Worm (Caenorhabditis elegans) whole organism, L4 larva: Measurements from ENCODE around the gene W08F4.5.

ENCODE experiments used
- F26F4.8 ChIP-seq: fragments of 200-800 bp; sonication (Bioruptor generic); conservative IDR thresholded peaks from 2 replicates; pipeline ENCODE4 v1.3.6; 2022; ENCODE audit warnings: missing genetic modification characterization, missing compliant biosample characterization
- F37D6.2 ChIP-seq: sonication (generic microtip); optimal IDR thresholded peaks from 2 replicates; lab custom pipeline; 2016; ENCODE audit warnings: mild to moderate bottlenecking, missing genetic modification characterization, missing compliant biosample characterization
- T26A8.4 ChIP-seq: fragments of 200-800 bp; sonication (Bioruptor generic); IDR thresholded peaks from 2 replicates; pipeline ENCODE4 v1.3.6; 2022; ENCODE audit warnings: missing genetic modification characterization, missing compliant biosample characterization
- Y5F2A.4 ChIP-seq: fragments of 200-800 bp; sonication (Bioruptor generic); optimal IDR thresholded peaks from 2 replicates; lab custom pipeline; 2018; ENCODE audit warnings: mild to moderate bottlenecking, missing genetic modification characterization, missing compliant biosample characterization
- Y75B8A.6 ChIP-seq: fragments of 200-800 bp; sonication (Bioruptor generic); IDR thresholded peaks from 2 replicates; pipeline ENCODE4 v1.3.6; 2022; ENCODE audit warnings: missing genetic modification reagents, missing genetic modification characterization, missing compliant biosample characterization
- ZK337.2 ChIP-seq: fragments of 200-800 bp; sonication (Bioruptor generic); IDR thresholded peaks from 2 replicates; pipeline ENCODE4 v1.3.6; 2022; ENCODE audit warnings: missing genetic modification reagents, missing genetic modification characterization, missing compliant biosample characterization
- aha-1 ChIP-seq: fragments of 150-350 bp; peaks from one replicate; lab custom pipeline; 2014; ENCODE audit warnings: missing biosample characterization, missing genetic modification characterization
- arid-1 ChIP-seq: fragments of 200-800 bp; sonication (Bioruptor generic); conservative IDR thresholded peaks from 2 replicates; pipeline ENCODE4 v1.3.6; 2022; ENCODE audit warnings: missing genetic modification reagents, missing genetic modification characterization, missing compliant biosample characterization
- ceh-28 ChIP-seq: fragments of 150-350 bp; optimal IDR thresholded peaks from 2 replicates; lab custom pipeline; 2014; ENCODE audit warnings: missing biosample characterization, missing genetic modification reagents, missing genetic modification characterization
- ceh-44 ChIP-seq: fragments of 200-800 bp; sonication (Bioruptor generic); IDR thresholded peaks from 2 replicates; pipeline ENCODE4 v1.3.6; 2022; ENCODE audit warnings: missing genetic modification reagents, missing genetic modification characterization, missing compliant biosample characterization
- ceh-62 ChIP-seq: sonication (generic microtip); optimal IDR thresholded peaks from 2 replicates; lab custom pipeline; 2017; ENCODE audit warnings: missing biosample characterization, missing genetic modification characterization
- daf-8 ChIP-seq: fragments of 200-800 bp; sonication (Bioruptor generic); IDR thresholded peaks from 2 replicates; pipeline ENCODE4 v1.3.6; 2022; ENCODE audit warnings: missing genetic modification characterization, missing compliant biosample characterization
- dmd-8 ChIP-seq: fragments of 200-800 bp; sonication (Bioruptor generic); IDR thresholded peaks from 2 replicates; pipeline ENCODE4 v1.3.6; 2022; ENCODE audit warnings: missing genetic modification characterization, missing compliant biosample characterization
- dpl-1 ChIP-seq: fragments of 150-350 bp; optimal IDR thresholded peaks from 2 replicates; lab custom pipeline; 2014; ENCODE audit warnings: missing biosample characterization, missing genetic modification reagents, missing genetic modification characterization
- duxl-1 ChIP-seq: sonication (generic microtip); optimal IDR thresholded peaks from 2 replicates; lab custom pipeline; 2016; ENCODE audit warnings: mild to moderate bottlenecking, missing genetic modification characterization, moderate library complexity, missing compliant biosample characterization; ENCODE audit not compliant: poor library complexity
- egl-43 ChIP-seq: fragments of 200-800 bp; sonication (Bioruptor generic); IDR thresholded peaks from 2 replicates; pipeline ENCODE4 v1.3.6; 2022; ENCODE audit warnings: missing genetic modification reagents, missing genetic modification characterization, missing compliant biosample characterization
- gei-8 ChIP-seq: fragments of 200-800 bp; sonication (Bioruptor generic); optimal IDR thresholded peaks from 2 replicates; lab custom pipeline; 2018; ENCODE audit warnings: mild to moderate bottlenecking, missing genetic modification characterization, missing compliant biosample characterization
- hlh-11 ChIP-seq: fragments of 200-800 bp; sonication (Bioruptor generic); optimal IDR thresholded peaks from 2 replicates; lab custom pipeline; 2018; ENCODE audit warnings: mild to moderate bottlenecking, missing genetic modification characterization, missing compliant biosample characterization
- hmg-1.1 ChIP-seq: fragments of 200-800 bp; sonication (Bioruptor generic); IDR thresholded peaks from 2 replicates; pipeline ENCODE4 v1.3.6; 2022; ENCODE audit warnings: missing genetic modification reagents, missing genetic modification characterization, missing compliant biosample characterization
- lin-1 ChIP-seq: fragments of 200-800 bp; sonication (Bioruptor generic); IDR thresholded peaks from 2 replicates; pipeline ENCODE4 v1.3.6; 2022; ENCODE audit warnings: missing genetic modification reagents, missing genetic modification characterization, missing compliant biosample characterization
- lin-15B ChIP-seq: fragments of 150-350 bp; sonication (generic microtip); optimal IDR thresholded peaks from 3 replicates; lab custom pipeline; 2014; ENCODE audit warnings: missing biosample characterization, missing genetic modification characterization
- lin-29 ChIP-seq: fragments of 200-800 bp; sonication (Bioruptor generic); IDR thresholded peaks from 2 replicates; pipeline ENCODE4 v1.3.6; 2022; ENCODE audit warnings: missing genetic modification reagents, missing genetic modification characterization, missing compliant biosample characterization
- lir-3 ChIP-seq: sonication (generic microtip); optimal IDR thresholded peaks from 2 replicates; lab custom pipeline; 2016; ENCODE audit warnings: mild to moderate bottlenecking, missing genetic modification characterization, missing compliant biosample characterization
- lsy-2 ChIP-seq, 2 experiments: fragments of 150-350 bp in 1 of 2; sonication (generic microtip) in 1 of 2; optimal IDR thresholded peaks; 2 replicates each; lab custom pipeline; 2014 to 2017; ENCODE audit warnings: missing biosample characterization in 2 of 2, missing genetic modification characterization in 2 of 2
- madf-5 ChIP-seq, 2 experiments: fragments of 200-800 bp; sonication (Bioruptor generic); IDR thresholded peaks; 2 replicates each; pipeline ENCODE4 v1.3.6; 2022; ENCODE audit warnings: missing compliant biosample characterization in 2 of 2, missing genetic modification characterization in 2 of 2
- mep-1 ChIP-seq: fragments of 150-350 bp; sonication (generic microtip); optimal IDR thresholded peaks from 3 replicates; lab custom pipeline; 2014; ENCODE audit warnings: missing biosample characterization, missing genetic modification characterization
- nhr-102 ChIP-seq: sonication (generic microtip); optimal IDR thresholded peaks from 2 replicates; lab custom pipeline; 2016; ENCODE audit warnings: mild to moderate bottlenecking, missing genetic modification characterization, moderate library complexity, missing compliant biosample characterization
- nhr-111 ChIP-seq: fragments of 200-800 bp; sonication (Bioruptor generic); optimal IDR thresholded peaks from 2 replicates; lab custom pipeline; 2018; ENCODE audit warnings: mild to moderate bottlenecking, missing genetic modification characterization, missing compliant biosample characterization
- nhr-28 ChIP-seq: fragments of 150-350 bp; optimal IDR thresholded peaks from 2 replicates; lab custom pipeline; 2014; ENCODE audit warnings: missing biosample characterization, missing genetic modification characterization
- nhr-48 ChIP-seq: sonication (generic microtip); optimal IDR thresholded peaks from 2 replicates; lab custom pipeline; 2016; ENCODE audit warnings: mild to moderate bottlenecking, missing genetic modification characterization, missing compliant biosample characterization
- php-3 ChIP-seq: fragments of 200-800 bp; sonication (Bioruptor generic); IDR thresholded peaks from 2 replicates; pipeline ENCODE4 v1.3.6; 2022; ENCODE audit warnings: missing genetic modification reagents, missing genetic modification characterization, missing compliant biosample characterization
- set-16 ChIP-seq: fragments of 200-800 bp; sonication (Bioruptor generic); IDR thresholded peaks from 2 replicates; pipeline ENCODE4 v1.3.6; 2022; ENCODE audit warnings: missing genetic modification reagents, missing genetic modification characterization, missing compliant biosample characterization
- snpc-4 ChIP-seq: fragments of 150-350 bp; optimal IDR thresholded peaks from 2 replicates; lab custom pipeline; 2014; ENCODE audit warnings: missing biosample characterization, missing genetic modification characterization
- unc-130 ChIP-seq: sonication (generic microtip); optimal IDR thresholded peaks from 2 replicates; lab custom pipeline; 2016; ENCODE audit warnings: missing genetic modification reagents, missing genetic modification characterization, missing compliant biosample characterization
- unc-39 ChIP-seq: sonication (generic microtip); optimal IDR thresholded peaks from 2 replicates; lab custom pipeline; 2017; ENCODE audit warnings: missing biosample characterization, missing genetic modification characterization
- unc-62 ChIP-seq, 3 experiments: fragments of 150-350 bp in 1 of 3; sonication (generic microtip); optimal IDR thresholded peaks in 2 of 3; peaks in 1 of 3; 1 replicate in 1 of 3; 2 replicates in 2 of 3; lab custom pipeline; 2014 to 2017; ENCODE audit warnings: missing biosample characterization in 3 of 3, missing genetic modification characterization in 3 of 3, missing genetic modification reagents in 3 of 3, missing genotype in 1 of 3
- zfp-3 ChIP-seq: fragments of 200-800 bp; sonication (Bioruptor generic); conservative IDR thresholded peaks from 2 replicates; pipeline ENCODE4 v1.3.6; 2022; ENCODE audit warnings: missing genetic modification reagents, missing genetic modification characterization, missing compliant biosample characterization
- zip-2 ChIP-seq: fragments of 150-350 bp; optimal IDR thresholded peaks from 2 replicates; lab custom pipeline; 2014; ENCODE audit warnings: missing biosample characterization, missing genetic modification characterization

Gene W08F4.5

DNA sequence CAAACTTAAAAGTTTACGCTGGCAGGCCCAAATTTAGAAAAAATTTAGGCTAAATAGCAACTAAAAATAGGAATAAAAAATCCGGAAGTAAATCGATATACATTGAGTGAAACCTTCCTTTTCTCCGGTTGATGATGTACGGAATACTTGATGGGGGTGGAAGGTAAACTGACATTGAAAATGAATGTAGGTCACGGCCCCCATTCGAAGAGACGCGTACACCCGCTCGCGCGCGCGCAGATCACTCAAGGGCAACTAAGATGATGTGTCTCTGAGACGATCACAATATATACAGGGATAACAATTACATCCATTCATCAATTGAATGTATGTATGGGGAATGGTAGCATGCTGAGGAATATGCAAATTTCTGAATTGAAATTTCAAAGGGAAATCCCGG lies 5.4 kb upstream of the W08F4.5 start:
- TF ChIP-seq lir-3 (tag; lab: Kevin White, UChicago) (no peak), ZK337.2 (no peak), zfp-3 (GFP tag; lab: Robert Waterston, UW) (no peak), lin-29 (GFP tag; lab: Robert Waterston, UW) (no peak), unc-62 (GFP tag; optimal IDR thresholded peaks at IDR 0.05 in 1 of 2; lab: Kevin White, UChicago) (peak in 1 of 2 experiments; percentile 46), unc-62 (tag; optimal IDR thresholded peaks at IDR 0.05; lab: Kevin White, UChicago) (no peak), dpl-1 (GFP tag; lab: Kevin White, UChicago) (no peak), madf-5 (GFP tag; IDR thresholded peaks at IDR 0.05; lab: Robert Waterston, UW) (no peak), aha-1 (peak; percentile 75), egl-43 (GFP tag; lab: Robert Waterston, UW) (no peak)

- no peak for TF ChIP-seq gei-8
- TF ChIP-seq set-16 (GFP tag; lab: Robert Waterston, UW) = peak; percentile 7; the same call in 1 of the 2 replicates
- no peak for TF ChIP-seq lin-1 (GFP tag; lab: Robert Waterston, UW)
- TF ChIP-seq snpc-4 (tag; lab: Kevin White, UChicago) = no peak
- TF ChIP-seq, all 104 proteins: peak for 1
These were observed 3.3 kb upstream of the W08F4.5 start, which contains the start of gene mlt-8 for ce11 chrII:572010-572409. Gene mlt-8, minus strand, starts transcription at chrII:572110.

ce11 chrII:556185-556584 lies 12.5 kb downstream of the W08F4.5 start, which contains the start of the genes C09E8.1 and C09E8.6:
Gene C09E8.1, plus strand, starts transcription at chrII:556485.
Gene C09E8.6, plus strand, starts transcription at chrII:556497.
- TF ChIP-seq unc-62 (GFP tag; optimal IDR thresholded peaks at IDR 0.05 in 1 of 2; lab: Kevin White, UChicago) = peak in 1 of 2 experiments; percentile 6
- TF ChIP-seq unc-62 (tag; optimal IDR thresholded peaks at IDR 0.05; lab: Kevin White, UChicago) = no peak
- TF ChIP-seq lsy-2 (tag; optimal IDR thresholded peaks at IDR 0.05; lab: Kevin White, UChicago) = no peak

ce11 chrII:555371-555770 lies 13.3 kb downstream of the W08F4.5 start:
- TF ChIP-seq ceh-44 (GFP tag; lab: Robert Waterston, UW) (no peak), arid-1 (GFP tag; lab: Robert Waterston, UW) (no peak), ceh-28 (tag; lab: Kevin White, UChicago) (peak; percentile 34), unc-130 (no peak), daf-8 (GFP tag; lab: Robert Waterston, UW) (no peak), F26F4.8 (GFP tag; lab: Robert Waterston, UW) (no peak), F37D6.2 (tag; lab: Kevin White, UChicago) (no peak), Y75B8A.6 (GFP tag; lab: Robert Waterston, UW) (no peak), nhr-48 (no peak), ceh-62 (tag; lab: Kevin White, UChicago) (no peak), T26A8.4 (0 out of 2 replicates have a peak, but pooled peaks have one; percentile 8), dmd-8 (GFP tag; lab: Robert Waterston, UW) (no peak), php-3 (no peak), lin-15B (tag; lab: Kevin White, UChicago) (no peak), nhr-28 (no peak), nhr-111 (GFP tag; lab: Kevin White, UChicago) (no peak), nhr-102 (no peak), lsy-2 (tag; optimal IDR thresholded peaks at IDR 0.05; lab: Kevin White, UChicago) (peak in 1 of 2 experiments; percentile 25), unc-39 (tag; lab: Kevin White, UChicago) (no peak), mep-1 (tag; lab: Kevin White, UChicago) (no peak), Y5F2A.4 (GFP tag; lab: Kevin White, UChicago) (no peak), hmg-1.1 (GFP tag; lab: Robert Waterston, UW) (no peak), lin-29 (GFP tag; lab: Robert Waterston, UW) (no peak), zip-2 (tag; lab: Kevin White, UChicago) (no peak), duxl-1 (tag; lab: Kevin White, UChicago) (no peak), hlh-11 (no peak)
